Worm (Caenorhabditis elegans): ENCODE results near the gene AH9.3.

Gene AH9.3

DNA sequence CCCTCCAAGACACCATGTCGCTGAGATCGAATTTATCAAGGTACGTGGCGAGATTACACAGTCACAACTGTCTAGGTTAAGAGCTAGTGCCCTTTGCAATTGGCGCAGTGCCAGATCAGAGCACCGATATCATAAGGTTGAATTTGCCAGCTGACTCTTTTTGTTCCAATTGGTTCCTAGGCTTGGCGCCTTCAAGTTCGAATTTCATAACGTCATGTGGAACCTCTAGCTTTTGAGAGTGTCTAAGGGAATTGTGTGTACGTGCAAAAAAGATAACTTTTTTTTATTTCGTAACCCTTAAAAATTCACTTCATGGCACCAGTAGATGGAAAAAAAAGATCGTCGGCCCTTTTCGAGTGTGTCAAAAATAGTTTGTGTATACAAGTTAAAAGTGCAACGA, 44.7 kb downstream of the AH9.3 start:
- TF ChIP-seq skn-1 (tag; optimal IDR thresholded peaks at IDR 0.05), result no peak
- no peak for TF ChIP-seq ceh-28 (tag; optimal IDR thresholded peaks at IDR 0.05)
- no peak for TF ChIP-seq nhr-43 (tag; optimal IDR thresholded peaks at IDR 0.05; ENCODE audit: poor library complexity, severe bottlenecking)
- TF ChIP-seq ztf-11 (tag; optimal IDR thresholded peaks at IDR 0.05), result no peak
- no peak for TF ChIP-seq elt-2 (tag; optimal IDR thresholded peaks at IDR 0.05)
- no peak for TF ChIP-seq ceh-82 (tag; optimal IDR thresholded peaks at IDR 0.05)
- no peak for TF ChIP-seq nhr-28 (tag; optimal IDR thresholded peaks at IDR 0.05)
- no peak for TF ChIP-seq tbx-2 (tag; optimal IDR thresholded peaks at IDR 0.05)
- no peak for TF ChIP-seq nhr-11 (tag; optimal IDR thresholded peaks at IDR 0.05)
- TF ChIP-seq nfya-1 (tag; optimal IDR thresholded peaks at IDR 0.05; ENCODE audit: insufficient read depth), result no peak
- no peak for TF ChIP-seq lsy-12 (tag; optimal IDR thresholded peaks at IDR 0.05)
- no peak for TF ChIP-seq lin-39 (tag; optimal IDR thresholded peaks at IDR 0.05)
- no peak for TF ChIP-seq nhr-237 (tag; optimal IDR thresholded peaks at IDR 0.05)
- TF ChIP-seq jun-1 (tag; optimal IDR thresholded peaks at IDR 0.05), result no peak
- no peak for TF ChIP-seq ceh-9 (tag; optimal IDR thresholded peaks at IDR 0.05)
- TF ChIP-seq unc-62 (GFP tag; optimal IDR thresholded peaks at IDR 0.05), result no peak
- no peak for TF ChIP-seq elt-3 (tag; optimal IDR thresholded peaks at IDR 0.05)
- no peak for TF ChIP-seq ZK546.5 (tag; optimal IDR thresholded peaks at IDR 0.05)
- no peak for TF ChIP-seq elt-1 (tag; optimal IDR thresholded peaks at IDR 0.05)
- TF ChIP-seq sea-2 (GFP tag; optimal IDR thresholded peaks at IDR 0.05), result no peak

ce11 chrX:2215108-2215507, 45.8 kb downstream of the AH9.3 start:
- no peak for TF ChIP-seq nhr-23 (tag; optimal IDR thresholded peaks at IDR 0.05)
- no peak for TF ChIP-seq fos-1 (tag; optimal IDR thresholded peaks at IDR 0.05)
- no peak for TF ChIP-seq nhr-12 (tag; optimal IDR thresholded peaks at IDR 0.05)
- TF ChIP-seq unc-62 (GFP tag; optimal IDR thresholded peaks at IDR 0.05), result no peak
- peak; percentile 1 for TF ChIP-seq pqm-1 (tag; optimal IDR thresholded peaks at IDR 0.05)
- TF ChIP-seq nhr-43 (tag; optimal IDR thresholded peaks at IDR 0.05; ENCODE audit: poor library complexity, severe bottlenecking), result peak; percentile 43
- no peak for TF ChIP-seq ztf-4 (tag; optimal IDR thresholded peaks at IDR 0.05)
- no peak for TF ChIP-seq ama-1 (optimal IDR thresholded peaks at IDR 0.05)
- TF ChIP-seq pha-4 (tag; optimal IDR thresholded peaks at IDR 0.05), result peak; percentile 22
- TF ChIP-seq lsy-12 (tag; optimal IDR thresholded peaks at IDR 0.05), result no peak
- peak; percentile 32 for TF ChIP-seq nhr-25 (tag; optimal IDR thresholded peaks at IDR 0.05)
- no peak for TF ChIP-seq nhr-237 (tag; optimal IDR thresholded peaks at IDR 0.05)
- TF ChIP-seq mdl-1 (tag; optimal IDR thresholded peaks at IDR 0.05), result peak; percentile 1
- TF ChIP-seq lin-15B (tag; optimal IDR thresholded peaks at IDR 0.05), result no peak
- TF ChIP-seq sea-2 (GFP tag; optimal IDR thresholded peaks at IDR 0.05), result no peak
- no peak for TF ChIP-seq egl-27 (tag; optimal IDR thresholded peaks at IDR 0.05)
- TF ChIP-seq daf-12 (tag; optimal IDR thresholded peaks at IDR 0.05), result no peak
- peak; percentile 57 for TF ChIP-seq elt-2 (tag; optimal IDR thresholded peaks at IDR 0.05)
- peak in 2 of 3 experiments; percentile 76 to 86 for TF ChIP-seq elt-3 (tag; optimal IDR thresholded peaks at IDR 0.05)
- TF ChIP-seq aly-2 (tag; optimal IDR thresholded peaks at IDR 0.05), result no peak
- no peak for TF ChIP-seq egl-5 (tag; optimal IDR thresholded peaks at IDR 0.05)
- TF ChIP-seq nhr-76 (tag; optimal IDR thresholded peaks at IDR 0.05), result no peak
- no peak for TF ChIP-seq ceh-9 (tag; optimal IDR thresholded peaks at IDR 0.05)
- no peak for TF ChIP-seq unc-39 (tag; optimal IDR thresholded peaks at IDR 0.05)
- no peak for TF ChIP-seq ZK546.5 (tag; optimal IDR thresholded peaks at IDR 0.05)
- no peak for TF ChIP-seq snpc-4 (tag; optimal IDR thresholded peaks at IDR 0.05)
- TF ChIP-seq eor-1 (tag; optimal IDR thresholded peaks at IDR 0.05), result no peak
- no peak for TF ChIP-seq nhr-11 (tag; optimal IDR thresholded peaks at IDR 0.05)
- no peak for TF ChIP-seq ceh-28 (tag; optimal IDR thresholded peaks at IDR 0.05)
- no peak for TF ChIP-seq nhr-67 (tag; optimal IDR thresholded peaks at IDR 0.05)
- TF ChIP-seq zag-1 (tag; optimal IDR thresholded peaks at IDR 0.05), result no peak
- no peak for TF ChIP-seq R02D3.7 (tag; optimal IDR thresholded peaks at IDR 0.05)
- no peak for TF ChIP-seq skn-1 (tag; optimal IDR thresholded peaks at IDR 0.05)
- no peak for TF ChIP-seq tbx-2 (tag; optimal IDR thresholded peaks at IDR 0.05)
- TF ChIP-seq fkh-10 (GFP tag; optimal IDR thresholded peaks at IDR 0.05), result no peak
- no peak for TF ChIP-seq lin-39 (tag; optimal IDR thresholded peaks at IDR 0.05)
- TF ChIP-seq nhr-77 (tag; optimal IDR thresholded peaks at IDR 0.05), result no peak
- TF ChIP-seq ztf-11 (tag; optimal IDR thresholded peaks at IDR 0.05), result no peak
- no peak for TF ChIP-seq mml-1 (tag; optimal IDR thresholded peaks at IDR 0.05)
- TF ChIP-seq ceh-82 (tag; optimal IDR thresholded peaks at IDR 0.05), result no peak
- TF ChIP-seq nhr-28 (tag; optimal IDR thresholded peaks at IDR 0.05), result no peak
- TF ChIP-seq ceh-16 (tag; optimal IDR thresholded peaks at IDR 0.05), result no peak
- no peak for TF ChIP-seq jun-1 (tag; optimal IDR thresholded peaks at IDR 0.05)
- TF ChIP-seq fkh-2 (tag; optimal IDR thresholded peaks at IDR 0.05), result no peak
- peak; percentile 22 for TF ChIP-seq nfya-1 (tag; optimal IDR thresholded peaks at IDR 0.05; ENCODE audit: insufficient read depth)
- TF ChIP-seq hmg-11 (tag; optimal IDR thresholded peaks at IDR 0.05), result no peak
- TF ChIP-seq elt-1 (tag; optimal IDR thresholded peaks at IDR 0.05), result no peak
